Fruit fly (Drosophila melanogaster): Measurements from ENCODE around the gene CG4766.

CG4766 gene

dm6 chrX:5980883-5981282 lies 19.7 kb downstream of the CG4766 start (continued):
- TF ChIP-seq unpg (GFP tag; optimal IDR thresholded peaks at IDR 0.05) (peak; percentile 82), org-1 (GFP tag; optimal IDR thresholded peaks at IDR 0.05) (peak; percentile 69), pfk (GFP tag; optimal IDR thresholded peaks at IDR 0.05) (no peak), CrebB (tag; optimal IDR thresholded peaks at IDR 0.05) (peak; percentile 70), CG11695 (GFP tag; IDR thresholded peaks at IDR 0.05) (peak; percentile 87), Rx (GFP tag; IDR thresholded peaks at IDR 0.05) (peak; percentile 60), CG2129 (GFP tag; IDR thresholded peaks at IDR 0.05; ENCODE audit: partially characterized antibody) (no peak), onecut (GFP tag; IDR thresholded peaks at IDR 0.05) (peak; percentile 57), Nf-YB (GFP tag; optimal IDR thresholded peaks at IDR 0.05) (peak; percentile 43), sna (GFP tag; IDR thresholded peaks at IDR 0.05; ENCODE audit: partially characterized antibody) (no peak), CG6765 (GFP tag; optimal IDR thresholded peaks at IDR 0.05) (peak; percentile 55), Oli (tag; optimal IDR thresholded peaks at IDR 0.05) (peak; percentile 75), CG8089 (GFP tag; optimal IDR thresholded peaks at IDR 0.05) (no peak), sc (optimal IDR thresholded peaks at IDR 0.05) (no peak), sc (GFP tag; optimal IDR thresholded peaks at IDR 0.05) (peak; percentile 12), Elba2 (GFP tag; optimal IDR thresholded peaks at IDR 0.05) (no peak), nerfin-2 (GFP tag; IDR thresholded peaks at IDR 0.05; ENCODE audit: partially characterized antibody) (no peak), tgo (GFP tag; IDR thresholded peaks at IDR 0.05) (peak; percentile 81), tna (GFP tag; IDR thresholded peaks at IDR 0.05; ENCODE audit: partially characterized antibody) (no peak), disco-r (GFP tag; optimal IDR thresholded peaks at IDR 0.05) (no peak), CG12769 (tag; optimal IDR thresholded peaks at IDR 0.05) (peak; percentile 91), z (GFP tag; IDR thresholded peaks at IDR 0.05) (no peak), CG4707 (GFP tag; optimal IDR thresholded peaks at IDR 0.05) (peak; percentile 13), Ada2b (GFP tag; IDR thresholded peaks at IDR 0.05) (peak; percentile 84), CG6175 (GFP tag; IDR thresholded peaks at IDR 0.05) (no peak), NfI (GFP tag; optimal IDR thresholded peaks at IDR 0.05) (peak; percentile 70), pho (GFP tag; optimal IDR thresholded peaks at IDR 0.05) (peak; percentile 25), CG1792 (GFP tag; optimal IDR thresholded peaks at IDR 0.05) (no peak), CG9727 (GFP tag; optimal IDR thresholded peaks at IDR 0.05) (peak; percentile 52), Adf1 (GFP tag; IDR thresholded peaks at IDR 0.05) (peak; percentile 52), Med (GFP tag) (peak; percentile 94), CG10462 (GFP tag; optimal IDR thresholded peaks at IDR 0.05) (no peak), mirr (GFP tag; optimal IDR thresholded peaks at IDR 0.05) (peak; percentile 71), CkIIα-i1 (GFP tag; IDR thresholded peaks at IDR 0.05) (no peak), fd64A (GFP tag; optimal IDR thresholded peaks at IDR 0.05) (no peak), cg (GFP tag; optimal IDR thresholded peaks at IDR 0.05) (no peak), mam (GFP tag; optimal IDR thresholded peaks at IDR 0.05) (peak; percentile 77), Dip3 (GFP tag; optimal IDR thresholded peaks at IDR 0.05) (peak; percentile 62), abd-A (tag; optimal IDR thresholded peaks at IDR 0.05) (peak; percentile 59), CG10543 (GFP tag; optimal IDR thresholded peaks at IDR 0.05) (peak; percentile 26), YL-1 (GFP tag; optimal IDR thresholded peaks at IDR 0.05) (no peak), stwl (tag; optimal IDR thresholded peaks at IDR 0.05) (no peak), bcd (GFP tag; optimal IDR thresholded peaks at IDR 0.05) (peak; percentile 73), sqz (GFP tag; optimal IDR thresholded peaks at IDR 0.05) (peak; percentile 16), hth (optimal IDR thresholded peaks at IDR 0.05) (no peak), PHDP (tag; optimal IDR thresholded peaks at IDR 0.05) (peak; percentile 77), dpn (GFP tag; optimal IDR thresholded peaks at IDR 0.05) (peak; percentile 69 to 72), Mrtf (GFP tag; IDR thresholded peaks at IDR 0.05) (peak; percentile 83), CG13287 (GFP tag; IDR thresholded peaks at IDR 0.05; ENCODE audit: partially characterized antibody) (no peak), MBD-R2 (GFP tag; IDR thresholded peaks at IDR 0.05) (peak; percentile 73; the same call in 1 of the 2 replicates), Hr3 (GFP tag; optimal IDR thresholded peaks at IDR 0.05) (peak; percentile 52), CG3847 (GFP tag; IDR thresholded peaks at IDR 0.05) (peak; percentile 79)

All from whole organism, embryonic.